Worm (Caenorhabditis elegans): ENCODE measurements around the gene best-1.

The best-1 gene

DNA sequence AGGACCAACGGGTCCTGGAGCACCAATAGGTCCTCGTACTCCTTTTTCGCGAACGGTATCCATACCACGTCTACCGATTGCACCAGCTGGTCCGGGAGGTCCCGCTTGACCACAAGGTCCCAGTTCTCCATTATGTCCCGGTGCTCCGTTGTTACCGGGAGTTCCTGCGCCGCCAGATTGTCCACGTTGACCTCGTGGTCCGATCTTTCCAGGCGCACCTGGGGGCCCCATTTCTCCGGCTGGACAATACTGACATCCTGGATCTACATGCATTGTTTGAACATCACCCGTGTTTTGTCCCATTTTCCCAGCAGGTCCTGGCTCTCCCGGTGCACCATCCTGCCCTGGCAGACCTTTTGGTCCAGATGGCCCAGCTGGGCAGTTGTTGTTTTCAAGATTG, 43.5 kb downstream of the best-1 start:
- TF ChIP-seq B0310.2 (tag; optimal IDR thresholded peaks at IDR 0.05) (no peak), sea-1 (GFP tag; conservative IDR thresholded peaks at IDR 0.05) (0 out of 2 replicates have a peak, but pooled peaks have one; percentile 37)

DNA sequence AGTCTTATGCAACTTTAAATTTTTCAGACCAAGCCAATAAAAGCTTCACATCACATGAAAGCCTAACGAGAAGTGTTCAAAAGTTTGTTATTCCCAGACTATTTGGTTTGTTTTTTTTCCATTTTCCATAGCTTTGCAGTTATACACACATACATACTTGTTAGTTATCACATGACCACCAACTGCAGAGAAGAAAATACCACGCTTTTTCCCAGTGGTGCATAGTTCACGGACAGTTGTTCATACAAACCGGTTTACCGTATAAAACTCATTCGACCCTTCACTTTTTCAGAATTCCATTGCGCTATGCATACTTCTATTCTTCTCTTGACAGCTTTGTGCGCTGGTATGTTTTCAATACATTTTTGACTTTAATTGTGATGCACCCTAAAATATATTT, 45.9 kb downstream of the best-1 start, which contains the start of gene scl-5:
TSS of gene scl-5 (plus strand) at position 301 of the 400 bp plus-strand sequence.
- no peak for TF ChIP-seq sea-1 (GFP tag; conservative IDR thresholded peaks at IDR 0.05)
- TF ChIP-seq tra-4 (tag; optimal IDR thresholded peaks at IDR 0.05), result no peak
- TF ChIP-seq aly-1 (tag; optimal IDR thresholded peaks at IDR 0.05), result no peak
- no peak for TF ChIP-seq flt-1 (GFP tag; IDR thresholded peaks at IDR 0.05)
- TF ChIP-seq tbx-37 (GFP tag; conservative IDR thresholded peaks at IDR 0.05), result no peak
- no peak for TF ChIP-seq hmg-4 (GFP tag; optimal IDR thresholded peaks at IDR 0.05)

DNA sequence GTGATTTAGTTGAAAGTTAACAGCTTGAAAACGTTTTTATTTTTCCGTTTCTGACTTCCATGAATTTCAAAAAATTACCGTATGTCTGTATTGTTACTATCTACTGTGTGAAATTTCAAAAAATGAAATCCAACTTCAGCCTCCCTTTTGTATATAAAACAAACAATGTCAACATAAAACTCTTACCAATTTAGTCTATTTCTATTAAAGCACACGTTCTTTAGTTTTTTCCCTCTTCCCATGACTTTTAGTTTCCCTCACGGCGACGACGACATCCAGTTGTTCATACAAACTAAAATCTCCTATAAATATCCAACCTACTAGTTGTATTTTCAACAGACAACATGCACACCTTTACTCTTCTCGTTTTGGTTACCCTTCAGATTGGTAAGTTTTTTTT, 50.3 kb downstream of the best-1 start, which contains the start of gene scl-3:
TSS of gene scl-3 (plus strand) at position 301 of the 400 bp plus-strand sequence.
- no peak for TF ChIP-seq tbx-11 (GFP tag; IDR thresholded peaks at IDR 0.05)
- TF ChIP-seq F13C5.2 (tag; optimal IDR thresholded peaks at IDR 0.05), result no peak
- TF ChIP-seq ceh-36 (tag; optimal IDR thresholded peaks at IDR 0.05), result no peak
- TF ChIP-seq hmbx-1 (tag; optimal IDR thresholded peaks at IDR 0.05), result no peak
- TF ChIP-seq tbx-37 (GFP tag; conservative IDR thresholded peaks at IDR 0.05), result no peak
- no peak for TF ChIP-seq pes-1 (GFP tag; IDR thresholded peaks at IDR 0.05)
- TF ChIP-seq flt-1 (GFP tag; IDR thresholded peaks at IDR 0.05), result no peak
- TF ChIP-seq ets-7 (tag; optimal IDR thresholded peaks at IDR 0.05), result no peak
- no peak for TF ChIP-seq ama-1 (optimal IDR thresholded peaks at IDR 0.05)
- TF ChIP-seq aly-1 (tag; optimal IDR thresholded peaks at IDR 0.05), result no peak
- TF ChIP-seq tra-4 (tag; optimal IDR thresholded peaks at IDR 0.05), result no peak
- no peak for TF ChIP-seq sea-1 (GFP tag; conservative IDR thresholded peaks at IDR 0.05)

All from whole organism, early embryonic.